Worm (Caenorhabditis elegans): ENCODE results near the gene snn-1.

The snn-1 gene

DNA sequence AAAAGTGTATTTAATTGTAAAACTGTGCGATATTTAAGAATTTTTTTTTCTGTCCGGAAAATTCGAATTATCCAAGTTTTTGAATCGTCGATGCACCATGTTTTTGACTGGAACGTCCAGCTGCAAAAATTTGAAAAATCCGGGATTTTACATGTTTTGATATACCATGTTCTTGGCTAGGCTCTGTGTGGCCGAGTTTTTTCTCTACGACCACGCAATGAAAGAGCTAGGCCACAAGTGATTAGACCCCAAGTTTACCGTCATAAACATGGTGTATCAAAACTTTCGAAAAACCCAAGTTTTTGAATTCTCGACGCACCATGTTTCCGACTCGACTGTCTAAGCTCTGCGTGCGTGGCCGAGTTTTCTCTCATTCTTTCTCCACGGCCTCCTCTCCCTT is 29.7 kb upstream of the snn-1 start:
- no peak for TF ChIP-seq klf-2 (GFP tag; conservative IDR thresholded peaks at IDR 0.05)
- no peak for TF ChIP-seq ztf-23 (GFP tag; IDR thresholded peaks at IDR 0.05)
- no peak for TF ChIP-seq T22C8.4 (GFP tag; IDR thresholded peaks at IDR 0.05)
- no peak for TF ChIP-seq med-1 (GFP tag; optimal IDR thresholded peaks at IDR 0.05; ENCODE audit: insufficient read depth)
- TF ChIP-seq flt-1 (GFP tag; IDR thresholded peaks at IDR 0.05) = no peak
- TF ChIP-seq tab-1 (GFP tag; IDR thresholded peaks at IDR 0.05) = no peak
- TF ChIP-seq ztf-29 (GFP tag; IDR thresholded peaks at IDR 0.05) = no peak
- TF ChIP-seq cog-1 (tag; optimal IDR thresholded peaks at IDR 0.05) = no peak
- no peak for TF ChIP-seq ref-1 (GFP tag; conservative IDR thresholded peaks at IDR 0.05)

DNA sequence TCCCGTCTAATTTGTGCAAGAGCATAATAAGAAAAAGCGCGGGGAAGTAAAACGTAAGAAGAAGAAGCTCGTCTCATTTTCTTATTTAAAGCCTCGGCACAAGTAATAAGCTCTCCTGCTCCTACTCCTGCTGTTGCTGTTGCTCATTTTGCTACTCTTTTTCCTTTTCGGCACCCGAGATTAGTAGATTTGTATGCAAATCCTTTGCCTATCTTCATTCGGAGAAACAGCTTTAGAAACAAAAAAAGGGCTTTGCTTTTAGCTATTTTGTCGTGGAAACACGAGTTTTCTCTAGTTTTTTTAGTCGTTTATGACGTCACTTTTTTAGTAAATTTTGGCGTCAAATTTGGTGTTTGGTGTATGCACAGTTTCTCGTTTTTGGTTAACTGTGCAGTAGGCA is 28.7 kb upstream of the snn-1 start:
- TF ChIP-seq ztf-29 (GFP tag; IDR thresholded peaks at IDR 0.05) (no peak), tab-1 (GFP tag; IDR thresholded peaks at IDR 0.05) (no peak), med-1 (GFP tag; optimal IDR thresholded peaks at IDR 0.05; ENCODE audit: insufficient read depth) (no peak), cog-1 (tag; optimal IDR thresholded peaks at IDR 0.05) (no peak), flt-1 (GFP tag; IDR thresholded peaks at IDR 0.05) (no peak), klf-2 (GFP tag; conservative IDR thresholded peaks at IDR 0.05) (no peak), ref-1 (GFP tag; conservative IDR thresholded peaks at IDR 0.05) (no peak), ztf-23 (GFP tag; IDR thresholded peaks at IDR 0.05) (no peak), T22C8.4 (GFP tag; IDR thresholded peaks at IDR 0.05) (no peak)

DNA sequence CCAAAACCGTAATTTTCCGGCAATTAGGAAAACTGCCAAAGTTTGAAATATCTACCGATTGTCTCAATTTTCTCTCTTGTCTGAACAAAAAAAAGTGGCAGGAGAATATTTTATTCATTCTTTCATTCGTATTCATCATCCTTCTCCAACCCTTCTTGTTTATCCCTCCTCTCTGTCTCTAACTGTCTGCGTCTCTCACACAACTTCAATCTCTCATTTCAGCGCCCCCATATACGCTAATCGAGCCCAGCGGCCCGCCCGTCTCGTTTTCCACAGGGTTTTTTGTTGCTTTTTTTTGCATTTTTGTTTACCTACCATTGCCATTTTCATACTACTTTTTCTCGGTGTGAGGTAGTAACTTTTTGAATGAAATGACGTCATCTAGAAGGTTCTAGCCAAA is 27.4 kb upstream of the snn-1 start:
- TF ChIP-seq flt-1 (GFP tag; IDR thresholded peaks at IDR 0.05) = no peak
- 0 out of 2 replicates have a peak, but pooled peaks have one; percentile 40 for TF ChIP-seq ztf-23 (GFP tag; IDR thresholded peaks at IDR 0.05)
- TF ChIP-seq ref-1 (GFP tag; conservative IDR thresholded peaks at IDR 0.05) = no peak
- TF ChIP-seq klf-2 (GFP tag; conservative IDR thresholded peaks at IDR 0.05) = no peak

DNA sequence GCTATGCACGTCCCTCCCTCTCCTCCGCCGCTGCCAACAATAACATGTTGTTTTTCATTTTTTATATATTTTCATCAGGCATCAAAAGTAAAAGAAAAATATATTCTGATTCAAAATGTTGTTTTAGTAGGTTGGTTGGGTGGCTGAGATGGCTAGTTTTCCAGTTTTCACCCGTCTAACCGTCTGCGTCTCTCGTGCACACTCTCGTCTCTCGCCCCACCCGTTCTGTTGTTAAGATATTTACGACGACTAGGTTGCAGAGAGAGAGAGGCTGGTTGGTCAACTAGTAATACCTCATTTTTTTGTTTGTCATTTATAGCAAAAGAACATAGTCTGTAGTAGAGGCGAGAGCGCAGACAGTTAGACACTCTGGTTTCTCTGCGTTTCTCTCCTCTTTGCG is 23.7 kb upstream of the snn-1 start:
- TF ChIP-seq flt-1 (GFP tag; IDR thresholded peaks at IDR 0.05) = no peak
- TF ChIP-seq cog-1 (tag; optimal IDR thresholded peaks at IDR 0.05) = no peak
- no peak for TF ChIP-seq klf-2 (GFP tag; conservative IDR thresholded peaks at IDR 0.05)
- no peak for TF ChIP-seq ztf-29 (GFP tag; IDR thresholded peaks at IDR 0.05)
- TF ChIP-seq ztf-23 (GFP tag; IDR thresholded peaks at IDR 0.05) = no peak
- no peak for TF ChIP-seq ref-1 (GFP tag; conservative IDR thresholded peaks at IDR 0.05)
- no peak for TF ChIP-seq T22C8.4 (GFP tag; IDR thresholded peaks at IDR 0.05)
- no peak for TF ChIP-seq tab-1 (GFP tag; IDR thresholded peaks at IDR 0.05)
- no peak for TF ChIP-seq med-1 (GFP tag; optimal IDR thresholded peaks at IDR 0.05; ENCODE audit: insufficient read depth)

DNA sequence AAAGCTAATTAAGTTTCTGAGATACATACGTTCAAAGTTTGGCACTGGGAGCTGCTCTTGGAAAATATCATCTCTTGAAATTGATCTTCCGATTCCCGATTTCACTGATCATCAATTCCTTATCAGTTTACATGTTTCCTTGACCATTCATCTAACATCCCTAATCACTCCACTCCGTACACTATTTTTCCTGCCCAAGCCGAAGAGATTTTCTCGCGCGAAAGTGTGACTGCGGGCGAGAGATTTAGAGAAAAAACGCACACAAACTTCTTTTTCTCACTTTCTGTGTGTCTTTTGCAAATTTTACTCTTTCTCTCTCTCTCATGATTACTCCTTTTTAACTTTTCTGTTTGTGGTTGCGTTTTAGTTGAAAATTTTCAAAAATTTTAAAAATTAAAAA is 22.2 kb upstream of the snn-1 start:
- TF ChIP-seq ztf-29 (GFP tag; IDR thresholded peaks at IDR 0.05) = peak; percentile 19; the same call in 1 of the 2 replicates
- TF ChIP-seq ztf-23 (GFP tag; IDR thresholded peaks at IDR 0.05) = no peak

DNA sequence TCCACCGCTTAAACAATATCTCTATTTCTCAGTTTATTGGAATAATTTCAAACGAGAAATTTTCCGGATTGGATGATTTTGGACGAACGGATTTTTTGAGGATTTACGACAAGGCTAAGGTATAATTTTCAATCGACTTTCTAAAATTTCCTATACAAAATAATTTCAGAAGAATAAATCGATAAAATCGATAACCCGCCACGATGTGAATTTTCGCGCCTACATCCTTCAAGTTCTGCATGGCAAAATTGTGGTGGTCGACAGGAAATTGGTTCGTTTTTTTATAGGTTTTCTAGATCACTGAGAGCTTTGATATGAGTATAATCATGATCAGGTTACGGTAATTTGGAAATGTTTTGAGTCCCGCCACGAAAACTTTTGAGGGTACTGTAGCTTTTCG is 20.1 kb upstream of the snn-1 start:
- 0 out of 2 replicates have a peak, but pooled peaks have one; percentile 52 for TF ChIP-seq T22C8.4 (GFP tag; IDR thresholded peaks at IDR 0.05)
- TF ChIP-seq cog-1 (tag; optimal IDR thresholded peaks at IDR 0.05) = no peak

DNA sequence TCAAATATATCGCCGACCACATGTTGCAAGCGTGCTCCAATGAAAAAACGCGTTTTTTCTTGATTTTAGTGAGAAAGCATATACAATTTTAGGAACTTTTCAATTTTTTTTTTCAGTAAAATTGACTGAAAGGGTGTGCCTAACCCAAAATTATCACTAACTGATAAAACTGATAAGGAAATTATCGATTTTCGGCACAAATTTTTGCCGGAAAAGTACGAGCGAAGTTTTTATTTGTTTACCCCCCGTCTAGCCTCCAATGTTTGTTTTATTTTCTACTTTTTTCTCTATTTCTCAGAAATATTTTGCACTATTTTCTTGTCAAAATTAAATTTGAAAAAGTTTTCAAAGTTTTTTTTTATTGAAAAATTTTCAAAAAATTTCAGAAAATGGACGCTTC is 19.3 kb upstream of the snn-1 start, which contains the start of gene ccm-2:
ccm-2 (plus strand) TSS at position 387 of the 400 bp plus-strand sequence.
- TF ChIP-seq med-1 (GFP tag; optimal IDR thresholded peaks at IDR 0.05; ENCODE audit: insufficient read depth) (no peak), T22C8.4 (GFP tag; IDR thresholded peaks at IDR 0.05) (no peak)

DNA sequence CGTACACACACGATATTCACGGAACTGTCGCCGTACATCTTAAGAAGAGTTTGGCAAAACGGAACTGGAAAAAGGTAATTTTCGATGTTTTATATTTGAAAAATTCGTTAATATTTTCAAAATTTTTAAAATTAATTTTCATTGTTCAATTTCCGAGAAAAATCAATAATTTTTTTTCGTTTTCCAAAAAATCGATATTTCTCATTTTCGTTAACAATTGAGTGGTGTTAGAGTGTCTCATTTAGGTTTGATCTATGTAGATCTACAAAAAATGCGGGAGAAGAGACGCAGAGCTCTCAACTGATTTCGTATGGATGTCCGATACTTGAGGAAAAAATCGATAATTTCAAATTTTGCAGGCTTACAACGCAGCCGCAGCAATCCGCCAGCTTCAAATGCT is 18.2 kb upstream of the snn-1 start:
- TF ChIP-seq ztf-23 (GFP tag; IDR thresholded peaks at IDR 0.05) (no peak), T22C8.4 (GFP tag; IDR thresholded peaks at IDR 0.05) (peak; percentile 49; the same call in 1 of the 2 replicates)

DNA sequence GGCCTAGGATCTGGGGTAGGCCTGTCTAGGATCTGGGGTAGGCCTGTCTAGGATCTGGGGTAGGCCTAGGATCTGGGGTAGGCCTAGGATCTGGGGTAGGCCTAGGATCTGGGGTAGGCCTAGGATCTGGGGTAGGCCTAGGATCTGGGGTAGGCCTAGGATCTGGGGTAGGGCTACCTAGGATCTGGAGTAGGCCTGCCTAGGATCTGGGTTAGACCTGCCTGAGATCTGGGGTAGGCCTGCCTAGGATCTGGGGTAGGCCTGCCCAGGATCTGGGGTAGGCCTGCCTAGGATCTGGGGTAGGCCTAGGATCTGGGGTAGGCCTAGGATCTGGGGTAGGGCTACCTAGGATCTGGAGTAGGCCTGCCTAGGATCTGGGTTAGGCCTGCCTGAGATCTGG is 16.3 kb upstream of the snn-1 start:
- TF ChIP-seq ztf-23 (GFP tag; IDR thresholded peaks at IDR 0.05) (peak; percentile 97), tab-1 (GFP tag; IDR thresholded peaks at IDR 0.05) (peak; percentile 98), T22C8.4 (GFP tag; IDR thresholded peaks at IDR 0.05) (peak; percentile 94), klf-2 (GFP tag; conservative IDR thresholded peaks at IDR 0.05) (peak; percentile 99), ztf-29 (GFP tag; IDR thresholded peaks at IDR 0.05) (peak; percentile 96), ref-1 (GFP tag; conservative IDR thresholded peaks at IDR 0.05) (peak; percentile 99), flt-1 (GFP tag; IDR thresholded peaks at IDR 0.05) (peak; percentile 95)

DNA sequence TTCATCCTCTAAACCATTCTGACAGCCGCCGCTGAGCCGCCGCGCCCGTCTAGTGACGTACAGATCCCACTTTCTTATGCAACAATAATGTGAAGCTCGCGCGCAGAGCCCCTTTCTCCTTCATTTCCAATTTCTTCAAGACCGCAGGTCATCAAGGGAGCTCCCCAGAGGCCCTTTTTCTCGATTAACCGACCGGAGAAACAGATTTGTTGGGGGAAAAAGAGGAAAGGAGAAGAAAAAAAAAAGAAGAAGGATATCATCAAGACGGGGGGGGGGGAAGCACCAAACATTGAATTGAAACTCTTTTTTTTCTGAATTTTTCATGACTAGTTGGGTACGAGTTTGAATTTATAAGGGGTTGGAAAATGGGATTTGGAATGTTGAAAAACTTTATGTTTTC is 12.4 kb upstream of the snn-1 start:
- no peak for TF ChIP-seq klf-2 (GFP tag; conservative IDR thresholded peaks at IDR 0.05)
- TF ChIP-seq med-1 (GFP tag; optimal IDR thresholded peaks at IDR 0.05; ENCODE audit: insufficient read depth) = no peak
- TF ChIP-seq ztf-23 (GFP tag; IDR thresholded peaks at IDR 0.05) = no peak
- TF ChIP-seq cog-1 (tag; optimal IDR thresholded peaks at IDR 0.05) = no peak
- TF ChIP-seq T22C8.4 (GFP tag; IDR thresholded peaks at IDR 0.05) = no peak

DNA sequence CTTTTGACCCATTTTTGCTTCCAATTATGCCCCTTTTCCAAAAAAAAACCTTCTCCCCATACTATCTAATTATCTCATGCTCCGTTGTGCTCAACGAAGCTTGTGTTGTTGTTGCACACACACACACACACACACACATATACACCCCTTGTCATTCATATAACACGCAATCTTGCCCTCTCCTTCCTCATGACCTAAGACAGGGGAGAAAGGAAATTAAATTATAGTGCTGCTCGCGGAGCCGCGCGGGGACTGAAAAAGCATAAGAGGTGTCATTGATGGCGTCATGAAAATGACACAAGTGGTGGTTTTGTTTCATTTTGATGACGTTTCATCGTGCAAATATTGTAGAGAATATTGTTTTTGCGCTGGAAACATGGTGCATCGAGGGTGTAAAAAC is 11.8 kb upstream of the snn-1 start:
- TF ChIP-seq cog-1 (tag; optimal IDR thresholded peaks at IDR 0.05) (no peak), T22C8.4 (GFP tag; IDR thresholded peaks at IDR 0.05) (no peak), ztf-29 (GFP tag; IDR thresholded peaks at IDR 0.05) (no peak), tab-1 (GFP tag; IDR thresholded peaks at IDR 0.05) (no peak), ztf-23 (GFP tag; IDR thresholded peaks at IDR 0.05) (no peak)

DNA sequence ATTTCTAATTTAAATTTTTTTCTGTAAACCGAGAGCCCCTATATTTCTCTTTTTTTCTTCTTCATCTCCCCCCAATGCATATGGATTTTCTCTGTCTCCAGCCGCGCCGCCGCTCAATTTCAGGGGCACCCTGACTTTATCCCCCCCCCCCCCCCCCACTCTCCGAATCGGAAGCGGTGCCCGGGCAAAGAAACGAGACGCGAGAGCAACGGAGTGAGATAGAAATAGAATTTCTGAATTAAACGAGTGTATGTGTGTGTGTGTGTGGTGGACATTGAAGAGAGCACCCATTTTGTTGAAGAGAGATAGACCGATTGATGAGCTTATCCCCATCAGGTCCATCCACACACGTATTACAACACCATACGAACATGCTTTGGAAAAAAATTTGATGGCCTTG is 10.9 kb upstream of the snn-1 start:
- no peak for TF ChIP-seq klf-2 (GFP tag; conservative IDR thresholded peaks at IDR 0.05)
- no peak for TF ChIP-seq med-1 (GFP tag; optimal IDR thresholded peaks at IDR 0.05; ENCODE audit: insufficient read depth)
- no peak for TF ChIP-seq flt-1 (GFP tag; IDR thresholded peaks at IDR 0.05)
- no peak for TF ChIP-seq cog-1 (tag; optimal IDR thresholded peaks at IDR 0.05)
- TF ChIP-seq ztf-29 (GFP tag; IDR thresholded peaks at IDR 0.05) = no peak
- no peak for TF ChIP-seq ref-1 (GFP tag; conservative IDR thresholded peaks at IDR 0.05)
- TF ChIP-seq T22C8.4 (GFP tag; IDR thresholded peaks at IDR 0.05) = no peak
- TF ChIP-seq tab-1 (GFP tag; IDR thresholded peaks at IDR 0.05) = no peak
- TF ChIP-seq ztf-23 (GFP tag; IDR thresholded peaks at IDR 0.05) = no peak

All from whole organism, midembryonic.